Worm (Caenorhabditis elegans) whole organism, young adult: ENCODE data around the gene bath-30.

Experiments used
- Y79H2A.3 ChIP-seq: fragments of 200-800 bp; sonication (Bioruptor generic); conservative IDR thresholded peaks from 2 replicates; pipeline ENCODE4 v1.3.6; 2022; ENCODE audit warnings: missing genetic modification reagents, missing genetic modification characterization, missing compliant biosample characterization
- nhr-80 ChIP-seq: sonication (generic microtip); optimal IDR thresholded peaks from 2 replicates; lab custom pipeline; 2016; ENCODE audit warnings: missing genetic modification characterization, missing compliant biosample characterization

Gene bath-30

ce11 chrII:3296644-3297043 lies 49.5 kb downstream of the bath-30 start, which contains the start of gene btb-16:
Gene btb-16 (plus strand): TSS chrII:3296883.
- TF ChIP-seq Y79H2A.3 (GFP tag; lab: Robert Waterston, UW) (no peak), nhr-80 (tag; lab: Kevin White, UChicago) (peak; percentile 36)
